Fruit fly (Drosophila melanogaster): ENCODE data around the gene Ulp1.

Gene Ulp1

DNA sequence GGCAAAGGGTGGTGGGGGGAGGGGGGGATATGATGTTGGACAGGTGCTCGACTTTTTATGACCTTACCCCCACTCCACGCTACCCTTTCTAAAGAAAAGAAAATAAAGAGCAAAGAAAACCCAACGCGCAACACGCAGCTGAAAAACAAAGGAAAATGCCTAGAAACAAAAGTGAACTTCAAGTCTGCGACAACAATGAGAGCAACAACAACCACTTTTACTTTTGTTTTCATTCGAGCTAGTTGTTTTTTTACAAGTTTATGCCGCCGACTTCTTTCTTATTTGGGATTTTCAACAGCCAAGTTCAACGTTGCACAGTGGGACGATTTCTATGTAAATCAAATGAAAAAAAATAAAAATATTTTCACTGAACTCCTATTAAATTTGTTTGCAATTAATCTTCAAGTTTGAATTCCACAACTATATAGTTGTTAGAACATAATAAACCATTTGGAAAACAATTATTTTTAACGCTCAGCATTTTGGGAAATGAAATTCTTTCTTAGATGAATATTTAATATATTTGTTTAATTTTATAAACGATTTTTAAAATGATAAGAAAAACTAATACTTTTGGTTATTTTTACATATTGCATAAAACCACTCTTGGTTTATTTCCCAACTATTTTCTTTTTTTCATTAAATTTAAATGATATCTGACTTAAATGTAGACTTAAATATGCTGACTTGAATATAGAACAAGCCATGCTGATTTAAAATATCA is 16.8 kb upstream of the Ulp1 start (continued):
- TF ChIP-seq Mad (GFP tag; optimal IDR thresholded peaks at IDR 0.05) (no peak), emc (GFP tag; optimal IDR thresholded peaks at IDR 0.05) (no peak), al (GFP tag; IDR thresholded peaks at IDR 0.05) (no peak), HmgZ (tag; optimal IDR thresholded peaks at IDR 0.05) (no peak), chm (GFP tag; IDR thresholded peaks at IDR 0.05) (no peak), Optix (GFP tag; IDR thresholded peaks at IDR 0.05) (no peak), ttk (GFP tag; IDR thresholded peaks at IDR 0.05) (no peak), zfh1 (GFP tag; IDR thresholded peaks at IDR 0.05) (no peak), ssp (GFP tag; IDR thresholded peaks at IDR 0.05) (no peak), CG10274 (GFP tag; optimal IDR thresholded peaks at IDR 0.05) (no peak), H15 (GFP tag; IDR thresholded peaks at IDR 0.05) (no peak), hkb (optimal IDR thresholded peaks at IDR 0.05) (no peak), hkb (GFP tag; IDR thresholded peaks at IDR 0.05) (no peak), corto (GFP tag; optimal IDR thresholded peaks at IDR 0.05) (no peak), Dref (GFP tag; IDR thresholded peaks at IDR 0.05) (no peak), lab (GFP tag; optimal IDR thresholded peaks at IDR 0.05) (peak; percentile 20), Abd-B (GFP tag; optimal IDR thresholded peaks at IDR 0.05) (no peak), Drgx (GFP tag; IDR thresholded peaks at IDR 0.05) (no peak), CG15514 (GFP tag; optimal IDR thresholded peaks at IDR 0.05) (no peak), YL-1 (GFP tag; optimal IDR thresholded peaks at IDR 0.05) (no peak), vnd (GFP tag; IDR thresholded peaks at IDR 0.05; ENCODE audit: partially characterized antibody) (no peak), CG18262 (tag; optimal IDR thresholded peaks at IDR 0.05) (peak; percentile 80), tap (tag; optimal IDR thresholded peaks at IDR 0.05) (no peak), C15 (GFP tag; IDR thresholded peaks at IDR 0.05) (no peak), HLH54F (GFP tag; optimal IDR thresholded peaks at IDR 0.05) (no peak), stwl (tag; optimal IDR thresholded peaks at IDR 0.05) (no peak), odd (GFP tag; optimal IDR thresholded peaks at IDR 0.05) (peak; percentile 27), CG4328 (GFP tag; optimal IDR thresholded peaks at IDR 0.05) (no peak), ems (GFP tag; optimal IDR thresholded peaks at IDR 0.05) (no peak), CG6272 (GFP tag; IDR thresholded peaks at IDR 0.05) (no peak), maf-S (GFP tag; optimal IDR thresholded peaks at IDR 0.05) (no peak), hth (optimal IDR thresholded peaks at IDR 0.05) (no peak), CG13775 (GFP tag; optimal IDR thresholded peaks at IDR 0.05) (peak; percentile 36), trem (tag; optimal IDR thresholded peaks at IDR 0.05) (no peak), Hr51 (GFP tag; optimal IDR thresholded peaks at IDR 0.05) (peak in 1 of 2 experiments; percentile 65), CG10147 (GFP tag; optimal IDR thresholded peaks at IDR 0.05) (peak; percentile 22), cwo (GFP tag; optimal IDR thresholded peaks at IDR 0.05) (peak; percentile 28), HHEX (GFP tag; optimal IDR thresholded peaks at IDR 0.05) (no peak), CG33213 (GFP tag; optimal IDR thresholded peaks at IDR 0.05) (no peak), CG13123 (GFP tag; optimal IDR thresholded peaks at IDR 0.05) (no peak), peb (GFP tag; IDR thresholded peaks at IDR 0.05) (no peak), oc (tag; optimal IDR thresholded peaks at IDR 0.05) (peak; percentile 12), CG10959 (GFP tag; IDR thresholded peaks at IDR 0.05) (no peak), ase (GFP tag; IDR thresholded peaks at IDR 0.05) (no peak), CG9817 (tag; optimal IDR thresholded peaks at IDR 0.05) (no peak), CG9932 (GFP tag; IDR thresholded peaks at IDR 0.05) (no peak), stc (GFP tag; IDR thresholded peaks at IDR 0.05) (no peak), CG2875 (GFP tag; optimal IDR thresholded peaks at IDR 0.05) (no peak), Six4 (GFP tag; optimal IDR thresholded peaks at IDR 0.05) (no peak), yki (optimal IDR thresholded peaks at IDR 0.05) (no peak), CG10366 (GFP tag; IDR thresholded peaks at IDR 0.05) (no peak), pum (GFP tag; optimal IDR thresholded peaks at IDR 0.05) (no peak)

All from whole organism, embryonic.